Worm (Caenorhabditis elegans) whole organism, late embryonic: ENCODE measurements around the gene ckk-1.

Experiments
- Y22D7AL.16 ChIP-seq: sonication (generic microtip); optimal IDR thresholded peaks from 2 replicates; lab custom pipeline; 2016; ENCODE audit warnings: missing genetic modification characterization, missing compliant biosample characterization
- ama-1 ChIP-seq: fragments of 150-350 bp; optimal IDR thresholded peaks from 2 replicates; lab custom pipeline; 2014
- ceh-22 ChIP-seq: sonication (generic microtip); optimal IDR thresholded peaks from 2 replicates; lab custom pipeline; 2017; ENCODE audit warnings: missing biosample characterization, missing genetic modification characterization
- elt-2 ChIP-seq: sonication (generic microtip); optimal IDR thresholded peaks from 2 replicates; lab custom pipeline; 2016; ENCODE audit warnings: missing genetic modification reagents, missing genetic modification characterization, missing compliant biosample characterization
- fkh-10 ChIP-seq: fragments of 150-350 bp; optimal IDR thresholded peaks from 2 replicates; lab custom pipeline; 2014; ENCODE audit warnings: missing biosample characterization, missing genetic modification reagents, missing genetic modification characterization
- lim-6 ChIP-seq: sonication (generic microtip); optimal IDR thresholded peaks from 2 replicates; lab custom pipeline; 2016; ENCODE audit warnings: missing genetic modification characterization, missing compliant biosample characterization
- madf-2 ChIP-seq: sonication (generic microtip); optimal IDR thresholded peaks from 2 replicates; lab custom pipeline; 2017; ENCODE audit warnings: missing genetic modification characterization, missing compliant biosample characterization
- nhr-11 ChIP-seq: fragments of 150-350 bp; optimal IDR thresholded peaks from 2 replicates; lab custom pipeline; 2014; ENCODE audit warnings: missing biosample characterization, missing genetic modification characterization
- pat-9 ChIP-seq: fragments of 200-800 bp; sonication (Bioruptor generic); optimal IDR thresholded peaks from 2 replicates; lab custom pipeline; 2018; ENCODE audit warnings: mild to moderate bottlenecking, missing genetic modification characterization, moderate library complexity, missing compliant biosample characterization
- pax-1 ChIP-seq: fragments of 150-350 bp; optimal IDR thresholded peaks from 2 replicates; lab custom pipeline; 2014; ENCODE audit warnings: missing biosample characterization, missing genetic modification characterization
- rnt-1 ChIP-seq: sonication (generic microtip); optimal IDR thresholded peaks from 2 replicates; lab custom pipeline; 2016; ENCODE audit warnings: missing genetic modification characterization, missing compliant biosample characterization
- tbx-2 ChIP-seq: sonication (generic microtip); optimal IDR thresholded peaks from 2 replicates; lab custom pipeline; 2016; ENCODE audit warnings: missing genetic modification characterization, missing compliant biosample characterization

- TF ChIP-seq ama-1 (lab: Kevin White, UChicago): no peak
- no peak for TF ChIP-seq elt-2
- no peak for TF ChIP-seq pat-9 (tag; lab: Kevin White, UChicago)
- no peak for TF ChIP-seq lim-6 (tag; lab: Kevin White, UChicago)
- no peak for TF ChIP-seq Y22D7AL.16 (tag; lab: Kevin White, UChicago)
- TF ChIP-seq tbx-2: no peak
- no peak for TF ChIP-seq ceh-22
- TF ChIP-seq pax-1 (tag; lab: Kevin White, UChicago): no peak
- TF ChIP-seq fkh-10 (GFP tag; lab: Kevin White, UChicago): no peak
- no peak for TF ChIP-seq rnt-1 (tag; lab: Kevin White, UChicago)
- no peak for TF ChIP-seq nhr-11
- no peak for TF ChIP-seq madf-2
Observed at ce11 chrIII:5630350-5630749, 4.9 kb upstream of the ckk-1 start.
